Worm (Caenorhabditis elegans): ENCODE data around the gene ZK381.8.

- TF ChIP-seq lim-7 (GFP tag; IDR thresholded peaks at IDR 0.05) = no peak
- no peak for TF ChIP-seq aha-1 (tag)
- TF ChIP-seq zfp-2 (tag; optimal IDR thresholded peaks at IDR 0.05) = no peak
- TF ChIP-seq zag-1 (tag; optimal IDR thresholded peaks at IDR 0.05) = no peak
- no peak for TF ChIP-seq fkh-10 (GFP tag; optimal IDR thresholded peaks at IDR 0.05)
- no peak for TF ChIP-seq T26A8.4 (GFP tag; IDR thresholded peaks at IDR 0.05)
- TF ChIP-seq unc-62 (GFP tag; optimal IDR thresholded peaks at IDR 0.05 in 1 of 2) = no peak
- TF ChIP-seq unc-62 (tag; optimal IDR thresholded peaks at IDR 0.05) = no peak
- TF ChIP-seq hlh-30 (tag; optimal IDR thresholded peaks at IDR 0.05; ENCODE audit: insufficient read depth) = no peak
- no peak for TF ChIP-seq ama-1 (optimal IDR thresholded peaks at IDR 0.05)
Measured at ce11 chrIV:7003323-7003722, 33.2 kb upstream of the ZK381.8 start, which contains the start of gene cht-3.
